Fruit fly (Drosophila melanogaster) whole organism, embryonic: ENCODE results near the gene Alg12.

ENCODE experiments used
- Awh ChIP-seq: fragments of 200-800 bp; sonication (Bioruptor generic); IDR thresholded peaks from 2 replicates; pipeline ENCODE4, ENCODE4 v1.3.6; 2022; ENCODE audit warnings: missing biosample characterization, missing genetic modification characterization
- CG10209 ChIP-seq: fragments of 200-800 bp; sonication (Bioruptor generic); optimal IDR thresholded peaks from 3 replicates; lab custom pipeline; 2017; ENCODE audit warnings: missing biosample characterization, mild to moderate bottlenecking, missing genetic modification characterization, missing genetic modification reagents
- CG1024 ChIP-seq: fragments of 200-800 bp; sonication (Bioruptor generic); IDR thresholded peaks from 2 replicates; pipeline ENCODE4 v1.3.6; 2022; ENCODE audit warnings: missing biosample characterization, missing genetic modification characterization
- CG11085 ChIP-seq: fragments of 200-800 bp; sonication (Bioruptor generic); IDR thresholded peaks from 2 replicates; pipeline ENCODE4 v1.3.6; 2022; ENCODE audit warnings: missing biosample characterization, missing genetic modification characterization
- CG11093 ChIP-seq: fragments of 200-800 bp; sonication (Bioruptor generic); IDR thresholded peaks from 3 replicates; pipeline ENCODE4 v1.3.6; 2022; ENCODE audit warnings: missing biosample characterization, missing genetic modification characterization
- CG11456 ChIP-seq: fragments of 200-800 bp; sonication (Bioruptor generic); IDR thresholded peaks from 3 replicates; pipeline ENCODE4 v1.3.6; 2022; ENCODE audit warnings: missing biosample characterization, missing genetic modification characterization
- CG14441 ChIP-seq: fragments of 200-800 bp; sonication (Bioruptor generic); IDR thresholded peaks from 2 replicates; pipeline ENCODE4 v1.3.6; 2022; ENCODE audit warnings: missing biosample characterization, missing genetic modification characterization
- CG17829 ChIP-seq: fragments of 200-800 bp; optimal IDR thresholded peaks from 2 replicates; lab custom pipeline; 2019; ENCODE audit warnings: missing biosample characterization, mild to moderate bottlenecking, missing genetic modification characterization, moderate library complexity
- CG4617 ChIP-seq: fragments of 200-800 bp; sonication (Bioruptor generic); optimal IDR thresholded peaks from 3 replicates; lab custom pipeline; 2016; ENCODE audit warnings: missing biosample characterization, missing genetic modification characterization, borderline replicate concordance
- CG4820 ChIP-seq: fragments of 200-800 bp; sonication (Bioruptor generic); optimal IDR thresholded peaks from 3 replicates; lab custom pipeline; 2016; ENCODE audit warnings: missing biosample characterization, missing genetic modification characterization
- CG5180 ChIP-seq: fragments of 200-800 bp; sonication (Bioruptor generic); optimal IDR thresholded peaks from 3 replicates; lab custom pipeline; 2017; ENCODE audit warnings: missing biosample characterization, missing genetic modification characterization, mild to moderate bottlenecking, moderate library complexity, missing genetic modification reagents
- CG5245 ChIP-seq: fragments of 200-800 bp; sonication (Bioruptor generic); optimal IDR thresholded peaks from 3 replicates; lab custom pipeline; 2016; ENCODE audit warnings: missing biosample characterization, missing genetic modification characterization
- CG7357 ChIP-seq: fragments of 200-800 bp; sonication (Bioruptor generic); IDR thresholded peaks from 3 replicates; pipeline ENCODE4 v1.3.6; 2022; ENCODE audit warnings: missing biosample characterization, missing genetic modification characterization
- CG7372 ChIP-seq: fragments of 200-800 bp; sonication (Bioruptor generic); IDR thresholded peaks from 2 replicates; pipeline ENCODE4 v1.3.6; 2022; ENCODE audit warnings: missing biosample characterization, missing genetic modification characterization
- CG8388 ChIP-seq: fragments of 200-800 bp; sonication (Bioruptor generic); optimal IDR thresholded peaks from 2 replicates; lab custom pipeline; 2019; ENCODE audit warnings: missing biosample characterization, mild to moderate bottlenecking, missing genetic modification characterization, moderate library complexity
- CG9727 ChIP-seq: fragments of 200-800 bp; sonication (Bioruptor generic); optimal IDR thresholded peaks from 3 replicates; lab custom pipeline; 2017; ENCODE audit warnings: missing biosample characterization, mild to moderate bottlenecking, missing genetic modification characterization
- CG9797 ChIP-seq: fragments of 200-800 bp; sonication (Bioruptor generic); optimal IDR thresholded peaks from 3 replicates; lab custom pipeline; 2018; ENCODE audit warnings: missing biosample characterization, mild to moderate bottlenecking, missing genetic modification characterization
- CTCF ChIP-seq: fragments of 200-800 bp; sonication (Bioruptor generic); optimal IDR thresholded peaks from 2 replicates; lab custom pipeline; 2017; ENCODE audit warnings: missing biosample characterization, mild to moderate bottlenecking, missing genetic modification characterization, moderate library complexity
- CoRest ChIP-seq: fragments of 200-800 bp; sonication (Bioruptor generic); optimal IDR thresholded peaks from 3 replicates; lab custom pipeline; 2018; ENCODE audit warnings: missing biosample characterization, mild to moderate bottlenecking, missing genetic modification characterization, moderate library complexity
- Dek ChIP-seq: fragments of 200-800 bp; sonication (Bioruptor generic); optimal IDR thresholded peaks from 3 replicates; lab custom pipeline; 2019; ENCODE audit warnings: missing biosample characterization, mild to moderate bottlenecking, missing genetic modification characterization, moderate library complexity
- Hey ChIP-seq: fragments of 200-800 bp; sonication (Bioruptor generic); optimal IDR thresholded peaks from 3 replicates; lab custom pipeline; 2018; ENCODE audit warnings: missing biosample characterization, mild to moderate bottlenecking, missing genetic modification characterization
- Jarid2 ChIP-seq: fragments of 200-800 bp; sonication (Bioruptor generic); optimal IDR thresholded peaks from 3 replicates; lab custom pipeline; 2017; ENCODE audit warnings: mild to moderate bottlenecking, missing biosample characterization, missing genetic modification reagents, missing genetic modification characterization
- Lhr ChIP-seq: fragments of 200-800 bp; sonication (Bioruptor generic); optimal IDR thresholded peaks from 3 replicates; lab custom pipeline; 2017; ENCODE audit warnings: mild to moderate bottlenecking, missing biosample characterization, missing genetic modification reagents, missing genetic modification characterization
- Oaz ChIP-seq: fragments of 200-800 bp; sonication (Bioruptor generic); IDR thresholded peaks from 2 replicates; pipeline ENCODE4 v1.3.6; 2022; ENCODE audit warnings: missing biosample characterization, missing genetic modification characterization
- ac ChIP-seq: fragments of 200-800 bp; sonication (Bioruptor generic); optimal IDR thresholded peaks from 3 replicates; lab custom pipeline; 2017; ENCODE audit warnings: missing biosample characterization, mild to moderate bottlenecking, missing genetic modification characterization
- ash1 ChIP-seq: fragments of 200-800 bp; sonication (Bioruptor generic); optimal IDR thresholded peaks from 2 replicates; lab custom pipeline; 2018; ENCODE audit warnings: missing biosample characterization, mild to moderate bottlenecking, missing genetic modification characterization
- bab2 ChIP-seq: fragments of 200-800 bp; sonication (Bioruptor generic); optimal IDR thresholded peaks from 2 replicates; lab custom pipeline; 2016; ENCODE audit warnings: missing biosample characterization, missing genetic modification characterization
- bbx ChIP-seq: fragments of 200-800 bp; sonication (Bioruptor generic); IDR thresholded peaks from 2 replicates; pipeline ENCODE4 v1.3.6; 2022; ENCODE audit warnings: missing biosample characterization, missing genetic modification characterization; ENCODE audit not compliant: partially characterized antibody
- cad ChIP-seq: fragments of >200 bp; optimal IDR thresholded peaks from 2 replicates; lab custom pipeline; 2017; ENCODE audit warnings: missing biosample characterization, missing genetic modification characterization
- dati ChIP-seq: fragments of 200-800 bp; sonication (Bioruptor generic); IDR thresholded peaks from 2 replicates; pipeline ENCODE4 v1.3.6; 2022; ENCODE audit warnings: missing biosample characterization, missing genetic modification characterization
- dmrt99B ChIP-seq: fragments of 200-800 bp; sonication (Bioruptor generic); optimal IDR thresholded peaks from 2 replicates; lab custom pipeline; 2018; ENCODE audit warnings: missing biosample characterization, mild to moderate bottlenecking, missing genetic modification characterization, moderate library complexity
- dysf ChIP-seq: fragments of 200-800 bp; sonication (Bioruptor generic); IDR thresholded peaks from 3 replicates; pipeline ENCODE4 v1.3.6; 2022; ENCODE audit warnings: missing biosample characterization, missing genetic modification characterization
- eve ChIP-seq, 2 experiments: fragments of >200 bp; optimal IDR thresholded peaks; 2 replicates each; lab custom pipeline; 2017; ENCODE audit warnings: missing biosample characterization in 2 of 2, missing genetic modification characterization in 2 of 2
- eyg ChIP-seq: fragments of 200-800 bp; sonication (Bioruptor generic); optimal IDR thresholded peaks from 3 replicates; lab custom pipeline; 2016; ENCODE audit warnings: missing biosample characterization, missing genetic modification characterization
- gem ChIP-seq: fragments of 200-800 bp; sonication (Bioruptor generic); optimal IDR thresholded peaks from 2 replicates; lab custom pipeline; 2019; ENCODE audit warnings: missing biosample characterization, mild to moderate bottlenecking, missing genetic modification characterization, moderate library complexity
- lilli ChIP-seq: fragments of 200-800 bp; sonication (Bioruptor generic); optimal IDR thresholded peaks from 3 replicates; lab custom pipeline; 2016; ENCODE audit warnings: missing biosample characterization, missing genetic modification characterization
- luna ChIP-seq: fragments of 200-800 bp; sonication (Bioruptor generic); optimal IDR thresholded peaks from 2 replicates; lab custom pipeline; 2016; ENCODE audit warnings: missing biosample characterization, missing genetic modification characterization
- maf-S ChIP-seq: fragments of 200-800 bp; sonication (Bioruptor generic); optimal IDR thresholded peaks from 2 replicates; lab custom pipeline; 2016; ENCODE audit warnings: missing biosample characterization, missing genetic modification characterization
- nerfin-2 ChIP-seq: fragments of 200-800 bp; sonication (Bioruptor generic); IDR thresholded peaks from 2 replicates; pipeline ENCODE4 v1.3.6; 2022; ENCODE audit warnings: missing biosample characterization, missing genetic modification characterization; ENCODE audit not compliant: partially characterized antibody
- oc ChIP-seq: fragments of 200-800 bp; sonication (Bioruptor generic); optimal IDR thresholded peaks from 2 replicates; lab custom pipeline; 2018; ENCODE audit warnings: missing biosample characterization, mild to moderate bottlenecking, missing genetic modification characterization, moderate library complexity
- p53 ChIP-seq: fragments of 200-800 bp; sonication (Bioruptor generic); optimal IDR thresholded peaks from 2 replicates; lab custom pipeline; 2016; ENCODE audit warnings: missing biosample characterization, missing genetic modification characterization
- pzg ChIP-seq: fragments of 200-800 bp; sonication (Bioruptor generic); optimal IDR thresholded peaks from 3 replicates; lab custom pipeline; 2018; ENCODE audit warnings: missing biosample characterization, mild to moderate bottlenecking, missing genetic modification characterization, moderate library complexity
- sens ChIP-seq: fragments of 200-800 bp; sonication (Bioruptor generic); peaks from one replicate; lab custom pipeline; 2016; ENCODE audit warnings: missing biosample characterization, missing genetic modification characterization
- stc ChIP-seq: fragments of 200-800 bp; sonication (Bioruptor generic); IDR thresholded peaks from 2 replicates; pipeline ENCODE4 v1.3.6; 2022; ENCODE audit warnings: missing biosample characterization, missing genetic modification characterization
- tin ChIP-seq: fragments of 200-800 bp; sonication (Bioruptor generic); optimal IDR thresholded peaks from 3 replicates; lab custom pipeline; 2016; ENCODE audit warnings: missing biosample characterization, missing genetic modification characterization
- tio ChIP-seq: fragments of 200-800 bp; sonication (Bioruptor generic); optimal IDR thresholded peaks from 2 replicates; lab custom pipeline; 2017; ENCODE audit warnings: missing biosample characterization, missing genetic modification characterization, inconsistent platforms
- tll ChIP-seq, 2 experiments: fragments of 200-800 bp in 1 of 2; fragments of >200 bp in 1 of 2; sonication (Bioruptor generic) in 1 of 2; optimal IDR thresholded peaks; 2 replicates each; lab custom pipeline; 2017 to 2019; ENCODE audit warnings: missing biosample characterization in 2 of 2, missing genetic modification characterization in 2 of 2, mild to moderate bottlenecking in 1 of 2, moderate library complexity in 1 of 2
- twi ChIP-seq: fragments of 200-800 bp; optimal IDR thresholded peaks from 2 replicates; lab custom pipeline; 2019; ENCODE audit warnings: missing biosample characterization, mild to moderate bottlenecking, missing genetic modification characterization, moderate library complexity
- zen2 ChIP-seq: fragments of 200-800 bp; sonication (Bioruptor generic); IDR thresholded peaks from 3 replicates; pipeline ENCODE4 v1.3.6; 2022; ENCODE audit warnings: missing biosample characterization, missing genetic modification characterization; ENCODE audit not compliant: partially characterized antibody

Alg12 gene

DNA sequence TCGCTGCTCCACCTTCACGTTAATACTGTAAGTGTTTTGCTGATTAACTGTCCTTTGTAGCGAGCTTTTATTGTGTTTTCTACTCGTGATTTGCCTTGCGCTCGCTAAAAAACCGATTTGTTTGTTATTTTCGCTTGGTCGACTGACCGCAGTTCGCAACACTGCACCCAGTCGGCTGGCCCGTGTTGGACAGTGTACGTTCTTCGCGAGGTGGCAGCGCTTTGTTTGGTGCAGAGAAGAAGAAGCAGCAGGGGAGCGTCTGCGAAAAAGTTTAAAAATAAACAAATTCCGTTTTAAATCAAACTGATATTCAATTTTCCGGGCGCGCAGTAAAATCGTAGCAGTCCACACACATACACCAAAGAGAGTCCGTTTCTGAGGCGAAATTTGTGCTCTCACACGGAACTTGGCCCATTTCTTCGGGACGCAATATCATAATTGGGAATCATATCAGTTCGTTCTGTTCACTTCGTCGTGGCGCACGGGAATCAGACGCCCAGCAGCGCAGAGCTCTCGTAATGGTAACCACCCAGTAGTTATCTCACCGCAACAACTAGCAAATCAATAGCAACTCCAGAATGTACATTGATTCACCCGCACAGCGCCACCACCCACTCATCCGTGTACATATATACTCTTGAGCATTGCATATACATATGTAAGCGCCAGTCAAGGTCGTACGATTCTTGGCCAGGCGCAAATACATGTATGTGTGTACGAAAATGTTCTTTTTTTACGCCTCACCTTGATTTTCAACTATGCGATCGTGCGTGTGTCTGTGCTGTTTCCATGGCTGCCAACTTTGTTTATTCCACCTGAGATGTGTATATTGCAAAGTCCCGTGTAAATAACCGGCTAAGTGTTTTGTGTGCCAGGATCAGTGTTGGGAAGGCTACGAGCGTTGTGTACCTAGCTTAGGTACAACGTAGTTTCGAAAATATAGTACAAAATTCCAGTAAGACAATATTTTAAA, 11.6 kb downstream of the Alg12 start, which contains the start of gene Naa80 (continued):
- TF ChIP-seq Awh (GFP tag; lab: Robert Waterston, UW) (no peak), CG11456 (GFP tag; lab: Robert Waterston, UW) (peak; percentile 80), cad (GFP tag; lab: Kevin White, UChicago) (no peak), CG4820 (GFP tag; lab: Kevin White, UChicago) (peak; percentile 8), Oaz (GFP tag; lab: Robert Waterston, UW) (no peak), tio (GFP tag; lab: Kevin White, UChicago) (no peak), CG7372 (GFP tag; lab: Robert Waterston, UW) (no peak), maf-S (GFP tag; lab: Kevin White, UChicago) (peak; percentile 84), luna (GFP tag; lab: Kevin White, UChicago) (peak; percentile 49), dysf (GFP tag; lab: Robert Waterston, UW) (peak; percentile 51; the same call in 1 of the 3 replicates), dati (GFP tag; lab: Robert Waterston, UW) (no peak), CTCF (peak; percentile 37), twi (tag; lab: Kevin White, UChicago) (peak; percentile 5), CG7357 (no peak), p53 (GFP tag; lab: Kevin White, UChicago) (peak; percentile 67), tll (GFP tag; optimal IDR thresholded peaks at IDR 0.05; lab: Kevin White, UChicago) (peak in 1 of 2 experiments; percentile 32), eve (GFP tag; optimal IDR thresholded peaks at IDR 0.05; lab: Kevin White, UChicago) (no peak), ash1 (GFP tag; lab: Kevin White, UChicago) (peak; percentile 25), CG17829 (tag; lab: Kevin White, UChicago) (peak; percentile 58), CG14441 (GFP tag; lab: Robert Waterston, UW) (peak; percentile 35; the same call in 1 of the 2 replicates), CoRest (tag; lab: Kevin White, UChicago) (peak; percentile 6), tin (GFP tag; lab: Kevin White, UChicago) (peak; percentile 71), CG9727 (peak; percentile 24), eyg (GFP tag; lab: Kevin White, UChicago) (peak; percentile 59), ac (GFP tag; lab: Kevin White, UChicago) (no peak), pzg (peak; percentile 94), oc (tag; lab: Kevin White, UChicago) (no peak), CG10209 (GFP tag; lab: Kevin White, UChicago) (peak; percentile 54), lilli (peak; percentile 75), sens (GFP tag; lab: Kevin White, UChicago) (peak; percentile 85), Dek (tag; lab: Kevin White, UChicago) (peak; percentile 34), Lhr (GFP tag; lab: Kevin White, UChicago) (peak; percentile 16), CG9797 (GFP tag; lab: Kevin White, UChicago) (no peak), dmrt99B (tag; lab: Kevin White, UChicago) (no peak), gem (tag; lab: Kevin White, UChicago) (no peak), CG5245 (peak; percentile 21), nerfin-2 (GFP tag; lab: Robert Waterston, UW) (peak; percentile 47; the same call in 1 of the 2 replicates), Hey (peak; percentile 14), zen2 (no peak), CG11093 (no peak), CG1024 (peak; percentile 48; the same call in 1 of the 2 replicates), bbx (peak; percentile 65), bab2 (GFP tag; lab: Kevin White, UChicago) (peak; percentile 66), Jarid2 (GFP tag; lab: Kevin White, UChicago) (no peak), CG4617 (GFP tag; lab: Kevin White, UChicago) (peak; percentile 98), CG11085 (GFP tag; lab: Robert Waterston, UW) (peak; percentile 8; the same call in 1 of the 2 replicates), CG8388 (GFP tag; lab: Kevin White, UChicago) (peak; percentile 23), CG5180 (GFP tag; lab: Kevin White, UChicago) (no peak), stc (GFP tag; lab: Robert Waterston, UW) (no peak)
